Fruit fly (Drosophila melanogaster) whole organism, embryonic: ENCODE results near the gene CG14219.
A peak's percentile ranks its signal among the peaks of the same experiment; 100 is the strongest.

Source experiments
- Adf1 ChIP-seq: fragments of 200-800 bp; sonication (Bioruptor generic); IDR thresholded peaks from 2 replicates; pipeline ENCODE4 v1.3.6; 2022; ENCODE audit warnings: missing biosample characterization, missing genetic modification characterization
- Atf6 ChIP-seq: fragments of 200-800 bp; sonication (Bioruptor generic); IDR thresholded peaks from 2 replicates; pipeline ENCODE4 v1.3.6; 2022; ENCODE audit warnings: missing biosample characterization, missing genetic modification characterization
- CG11247 ChIP-seq: fragments of 200-800 bp; sonication (Bioruptor generic); IDR thresholded peaks from 2 replicates; pipeline ENCODE4 v1.3.6; 2022; ENCODE audit warnings: missing biosample characterization, missing genetic modification characterization
- CG11696 ChIP-seq: fragments of 200-800 bp; sonication (Bioruptor generic); IDR thresholded peaks from 2 replicates; pipeline ENCODE4 v1.3.6; 2022; ENCODE audit warnings: missing biosample characterization, missing genetic modification characterization
- CG15269 ChIP-seq: fragments of 200-800 bp; sonication (Bioruptor generic); optimal IDR thresholded peaks from 2 replicates; lab custom pipeline; 2018; ENCODE audit warnings: missing biosample characterization, mild to moderate bottlenecking, missing genetic modification characterization, moderate library complexity
- CG1603 ChIP-seq: fragments of 200-800 bp; sonication (Bioruptor generic); optimal IDR thresholded peaks from 2 replicates; lab custom pipeline; 2019; ENCODE audit warnings: missing biosample characterization, mild to moderate bottlenecking, missing genetic modification characterization, moderate library complexity
- CG17186 ChIP-seq: fragments of 200-800 bp; sonication (Bioruptor generic); optimal IDR thresholded peaks from 3 replicates; lab custom pipeline; 2017; ENCODE audit warnings: missing biosample characterization, missing genetic modification reagents, missing genetic modification characterization
- CG17328 ChIP-seq: fragments of 200-800 bp; sonication (Bioruptor generic); IDR thresholded peaks from 2 replicates; pipeline ENCODE4 v1.3.6; 2022; ENCODE audit warnings: missing biosample characterization, missing genetic modification characterization
- CG18476 ChIP-seq: fragments of 200-800 bp; sonication (Bioruptor generic); optimal IDR thresholded peaks from 2 replicates; lab custom pipeline; 2016; ENCODE audit warnings: missing biosample characterization, mild to moderate bottlenecking, missing genetic modification characterization
- CG31388 ChIP-seq: fragments of 200-800 bp; sonication (Bioruptor generic); optimal IDR thresholded peaks from 2 replicates; lab custom pipeline; 2016; ENCODE audit warnings: missing biosample characterization, missing genetic modification characterization
- CG3163 ChIP-seq: fragments of 200-800 bp; sonication (Bioruptor generic); optimal IDR thresholded peaks from 3 replicates; lab custom pipeline; 2016; ENCODE audit warnings: missing biosample characterization, missing genetic modification characterization
- CG34422 ChIP-seq: fragments of 200-800 bp; sonication (Bioruptor generic); IDR thresholded peaks from 3 replicates; pipeline ENCODE4 v1.3.6; 2022; ENCODE audit warnings: missing biosample characterization, missing genetic modification characterization
- CG3726 ChIP-seq: fragments of 200-800 bp; sonication (Bioruptor generic); IDR thresholded peaks from 3 replicates; pipeline ENCODE4, ENCODE4 v1.3.6; 2022; ENCODE audit warnings: missing biosample characterization, missing genetic modification characterization
- CG3995 ChIP-seq: fragments of 200-800 bp; sonication (Bioruptor generic); optimal IDR thresholded peaks from 3 replicates; lab custom pipeline; 2016; ENCODE audit warnings: missing biosample characterization, missing genetic modification characterization
- CG42726 ChIP-seq: fragments of 200-800 bp; sonication (Bioruptor generic); IDR thresholded peaks from 2 replicates; pipeline ENCODE4 v1.3.6; 2022; ENCODE audit warnings: missing biosample characterization, missing genetic modification characterization; ENCODE audit not compliant: partially characterized antibody
- CG5953 ChIP-seq: fragments of 200-800 bp; sonication (Bioruptor generic); IDR thresholded peaks from 2 replicates; pipeline ENCODE4 v1.3.6; 2022; ENCODE audit warnings: missing biosample characterization, missing genetic modification characterization
- CG8281 ChIP-seq: fragments of 200-800 bp; sonication (Bioruptor generic); optimal IDR thresholded peaks from 2 replicates; lab custom pipeline; 2018; ENCODE audit warnings: missing biosample characterization, mild to moderate bottlenecking, missing genetic modification characterization, moderate library complexity
- CG8944 ChIP-seq: fragments of 200-800 bp; sonication (Bioruptor generic); optimal IDR thresholded peaks from 3 replicates; lab custom pipeline; 2016; ENCODE audit warnings: missing biosample characterization, missing genetic modification characterization
- CG9727 ChIP-seq: fragments of 200-800 bp; sonication (Bioruptor generic); optimal IDR thresholded peaks from 3 replicates; lab custom pipeline; 2017; ENCODE audit warnings: missing biosample characterization, mild to moderate bottlenecking, missing genetic modification characterization
- CG9817 ChIP-seq: fragments of 200-800 bp; sonication (Bioruptor generic); optimal IDR thresholded peaks from 2 replicates; lab custom pipeline; 2018; ENCODE audit warnings: missing biosample characterization, mild to moderate bottlenecking, missing genetic modification characterization, moderate library complexity
- Dek ChIP-seq: fragments of 200-800 bp; sonication (Bioruptor generic); optimal IDR thresholded peaks from 3 replicates; lab custom pipeline; 2019; ENCODE audit warnings: missing biosample characterization, mild to moderate bottlenecking, missing genetic modification characterization, moderate library complexity
- Doc3 ChIP-seq: fragments of 200-800 bp; sonication (Bioruptor generic); IDR thresholded peaks from 3 replicates; pipeline ENCODE4 v1.3.6; 2022; ENCODE audit warnings: missing biosample characterization, missing genetic modification characterization; ENCODE audit not compliant: partially characterized antibody
- Ets97D ChIP-seq: fragments of 200-800 bp; sonication (Bioruptor generic); optimal IDR thresholded peaks from 3 replicates; lab custom pipeline; 2016; ENCODE audit warnings: missing biosample characterization, missing genetic modification characterization
- Hmr ChIP-seq: fragments of 200-800 bp; sonication (Bioruptor generic); optimal IDR thresholded peaks from 3 replicates; lab custom pipeline; 2017; ENCODE audit warnings: mild to moderate bottlenecking, missing biosample characterization, missing genetic modification reagents, missing genetic modification characterization
- Hr39 ChIP-seq: fragments of >200 bp; optimal IDR thresholded peaks from 2 replicates; lab custom pipeline; 2017
- Hr51 ChIP-seq, 2 experiments: fragments of 200-800 bp; sonication (Bioruptor generic); optimal IDR thresholded peaks; 2 replicates in 1 of 2; 3 replicates in 1 of 2; lab custom pipeline; 2016 to 2018; ENCODE audit warnings: missing biosample characterization in 2 of 2, missing genetic modification characterization in 2 of 2, mild to moderate bottlenecking in 1 of 2, moderate library complexity in 1 of 2
- Lim3 ChIP-seq: fragments of 200-800 bp; sonication (Bioruptor generic); IDR thresholded peaks from 2 replicates; pipeline ENCODE4 v1.3.6; 2022; ENCODE audit warnings: missing biosample characterization, missing genetic modification characterization
- Meics ChIP-seq: fragments of 200-800 bp; sonication (Bioruptor generic); optimal IDR thresholded peaks from 2 replicates; lab custom pipeline; 2017; ENCODE audit warnings: missing biosample characterization, mild to moderate bottlenecking, missing genetic modification characterization
- Mrtf ChIP-seq: fragments of 200-800 bp; sonication (Bioruptor generic); IDR thresholded peaks from 3 replicates; pipeline ENCODE4 v1.3.6; 2022; ENCODE audit warnings: missing biosample characterization, missing genetic modification characterization
- Myb ChIP-seq: fragments of 200-800 bp; sonication (Bioruptor generic); optimal IDR thresholded peaks from 2 replicates; lab custom pipeline; 2016; ENCODE audit warnings: missing biosample characterization, missing genetic modification characterization
- Ptx1 ChIP-seq: fragments of 200-800 bp; sonication (Bioruptor generic); IDR thresholded peaks from 2 replicates; pipeline ENCODE4 v1.3.6; 2022; ENCODE audit warnings: missing biosample characterization, missing genetic modification characterization
- Side ChIP-seq: fragments of 200-800 bp; sonication (Bioruptor generic); optimal IDR thresholded peaks from 2 replicates; lab custom pipeline; 2016; ENCODE audit warnings: missing biosample characterization, missing genetic modification characterization
- Stat92E ChIP-seq, 3 experiments: fragments of >200 bp in 2 of 3; fragments of 200-800 bp in 1 of 3; sonication (Bioruptor generic) in 1 of 3; optimal IDR thresholded peaks; 2 replicates each; lab custom pipeline; 2017 to 2019; ENCODE audit warnings: missing biosample characterization in 3 of 3, missing genetic modification characterization in 3 of 3, mild to moderate bottlenecking in 1 of 3, moderate library complexity in 1 of 3
- Taf1 ChIP-seq: fragments of 200-800 bp; sonication (Bioruptor generic); IDR thresholded peaks from 2 replicates; pipeline ENCODE4 v1.3.6; 2022; ENCODE audit warnings: missing biosample characterization, missing genetic modification characterization
- Vsx1 ChIP-seq: fragments of 200-800 bp; sonication (Bioruptor generic); optimal IDR thresholded peaks from 2 replicates; lab custom pipeline; 2017; ENCODE audit warnings: missing biosample characterization, mild to moderate bottlenecking, missing genetic modification characterization, missing genetic modification reagents
- bcd ChIP-seq: fragments of 200-800 bp; sonication (Bioruptor generic); optimal IDR thresholded peaks from 2 replicates; lab custom pipeline; 2017; ENCODE audit warnings: missing biosample characterization, mild to moderate bottlenecking, missing genetic modification characterization
- ewg ChIP-seq: fragments of 200-800 bp; sonication (Bioruptor generic); optimal IDR thresholded peaks from 3 replicates; lab custom pipeline; 2017; ENCODE audit warnings: mild to moderate bottlenecking, missing biosample characterization, missing genetic modification reagents, missing genetic modification characterization
- fu2 ChIP-seq: fragments of 200-800 bp; sonication (Bioruptor generic); optimal IDR thresholded peaks from 2 replicates; lab custom pipeline; 2016; ENCODE audit warnings: missing biosample characterization, missing genetic modification characterization
- grau ChIP-seq: fragments of 200-800 bp; optimal IDR thresholded peaks from 3 replicates; lab custom pipeline; 2019; ENCODE audit warnings: missing biosample characterization, mild to moderate bottlenecking, missing genetic modification characterization, moderate library complexity
- grn ChIP-seq: fragments of 200-800 bp; sonication (Bioruptor generic); optimal IDR thresholded peaks from 3 replicates; lab custom pipeline; 2017; ENCODE audit warnings: missing biosample characterization, missing genetic modification characterization
- insv ChIP-seq, 2 experiments: fragments of 200-800 bp; sonication (Bioruptor generic); optimal IDR thresholded peaks; 3 replicates each; lab custom pipeline; 2016 to 2018; ENCODE audit warnings: missing biosample characterization in 2 of 2, missing genetic modification characterization in 2 of 2
- nerfin-1 ChIP-seq: fragments of 200-800 bp; sonication (Bioruptor generic); optimal IDR thresholded peaks from 3 replicates; lab custom pipeline; 2019; ENCODE audit warnings: missing biosample characterization, mild to moderate bottlenecking, missing genetic modification characterization, moderate library complexity
- onecut ChIP-seq: fragments of 200-800 bp; sonication (Bioruptor generic); IDR thresholded peaks from 2 replicates; pipeline ENCODE4 v1.3.6; 2022; ENCODE audit warnings: missing biosample characterization, missing genetic modification characterization
- otp ChIP-seq: fragments of 200-800 bp; sonication (Bioruptor generic); IDR thresholded peaks from 3 replicates; pipeline ENCODE4, ENCODE4 v1.3.6; 2022; ENCODE audit warnings: missing biosample characterization, missing genetic modification characterization
- psq ChIP-seq: fragments of 200-800 bp; sonication (Bioruptor generic); optimal IDR thresholded peaks from 2 replicates; lab custom pipeline; 2017; ENCODE audit warnings: missing biosample characterization, missing genetic modification characterization
- sisA ChIP-seq: fragments of 200-800 bp; sonication (Bioruptor generic); IDR thresholded peaks from 2 replicates; pipeline ENCODE4 v1.3.6; 2022; ENCODE audit warnings: missing biosample characterization, missing genetic modification characterization
- sna ChIP-seq: fragments of 200-800 bp; sonication (Bioruptor generic); IDR thresholded peaks from 2 replicates; pipeline ENCODE4 v1.3.6; 2022; ENCODE audit warnings: missing biosample characterization, missing genetic modification characterization; ENCODE audit not compliant: partially characterized antibody
- tio ChIP-seq: fragments of 200-800 bp; sonication (Bioruptor generic); optimal IDR thresholded peaks from 2 replicates; lab custom pipeline; 2017; ENCODE audit warnings: missing biosample characterization, missing genetic modification characterization, inconsistent platforms
- tna ChIP-seq: fragments of 200-800 bp; sonication (Bioruptor generic); IDR thresholded peaks from 2 replicates; pipeline ENCODE4 v1.3.6; 2022; ENCODE audit warnings: missing biosample characterization, missing genetic modification characterization; ENCODE audit not compliant: partially characterized antibody
- zfh2 ChIP-seq: fragments of 200-800 bp; sonication (Bioruptor generic); optimal IDR thresholded peaks from 2 replicates; lab custom pipeline; 2016; ENCODE audit warnings: missing biosample characterization, missing genetic modification characterization

The CG14219 gene

DNA sequence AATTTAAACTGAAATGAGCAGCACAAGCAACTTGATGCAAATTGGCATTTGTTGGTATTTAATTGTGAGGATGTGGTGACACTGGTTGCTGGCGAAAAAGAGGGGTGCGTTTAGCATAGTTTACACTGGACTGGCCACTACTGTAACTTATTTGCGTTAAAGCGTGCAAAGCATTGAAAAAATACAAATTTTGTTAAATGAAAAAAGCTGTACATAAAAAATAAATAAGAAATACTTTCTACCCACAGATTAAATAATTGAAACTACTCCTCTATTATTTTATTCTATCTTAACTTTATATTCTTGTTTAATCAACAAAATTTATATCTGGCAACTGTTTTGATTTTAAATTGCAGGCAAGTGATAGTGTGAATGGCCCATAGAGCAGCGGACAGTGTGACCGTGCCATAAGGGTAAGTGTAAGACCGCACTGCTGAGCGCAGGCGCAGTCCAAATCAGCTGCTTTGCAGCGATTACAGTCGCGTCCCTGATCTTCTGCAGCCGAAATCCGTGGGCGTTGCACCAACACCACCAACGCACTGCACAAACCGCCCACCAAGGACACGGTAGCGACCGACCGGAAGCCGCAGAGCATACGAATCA is 24.2 kb downstream of the CG14219 start, which contains the start of the genes Grip84 and car (continued):
- TF ChIP-seq Hr51 (GFP tag; optimal IDR thresholded peaks at IDR 0.05; lab: Kevin White, UChicago) (peak in 1 of 2 experiments; percentile 25), Taf1 (GFP tag; lab: Robert Waterston, UW) (peak; percentile 44; the same call in 1 of the 2 replicates), CG31388 (GFP tag; lab: Kevin White, UChicago) (no peak), Myb (GFP tag; lab: Kevin White, UChicago) (peak; percentile 25), otp (GFP tag; lab: Robert Waterston, UW) (no peak), psq (GFP tag; lab: Kevin White, UChicago) (no peak), Hmr (no peak), CG1603 (tag; lab: Kevin White, UChicago) (no peak), tna (GFP tag; lab: Robert Waterston, UW) (no peak), onecut (GFP tag; lab: Robert Waterston, UW) (no peak), Side (GFP tag; lab: Kevin White, UChicago) (peak; percentile 20), CG11247 (GFP tag; lab: Robert Waterston, UW) (0 out of 2 replicates have a peak, but pooled peaks have one; percentile 29), ewg (peak; percentile 99), sisA (GFP tag; lab: Robert Waterston, UW) (peak; percentile 67; the same call in 1 of the 2 replicates), CG9727 (GFP tag; lab: Kevin White, UChicago) (peak; percentile 70), Vsx1 (GFP tag; lab: Kevin White, UChicago) (no peak), CG3163 (no peak), Hr39 (lab: Kevin White, UChicago) (no peak), nerfin-1 (peak; percentile 57), CG3726 (GFP tag; lab: Robert Waterston, UW) (no peak), CG3995 (GFP tag; lab: Kevin White, UChicago) (peak; percentile 45), Dek (tag; lab: Kevin White, UChicago) (no peak), grn (no peak), grau (tag; lab: Kevin White, UChicago) (peak; percentile 81), CG17328 (GFP tag; lab: Robert Waterston, UW) (peak; percentile 52; the same call in 1 of the 2 replicates), CG8944 (peak; percentile 29), CG18476 (GFP tag; lab: Kevin White, UChicago) (peak; percentile 55), CG42726 (GFP tag; lab: Robert Waterston, UW) (no peak), CG34422 (peak; percentile 43; the same call in 1 of the 3 replicates), fu2 (GFP tag; lab: Kevin White, UChicago) (no peak), CG15269 (tag; lab: Kevin White, UChicago) (no peak), insv (GFP tag; optimal IDR thresholded peaks at IDR 0.05; lab: Kevin White, UChicago) (peak in 1 of 2 experiments; percentile 36), Stat92E (GFP tag; optimal IDR thresholded peaks at IDR 0.05; lab: Kevin White, UChicago) (no peak), CG11696 (no peak), Ptx1 (GFP tag; lab: Robert Waterston, UW) (peak; percentile 82), zfh2 (peak; percentile 57), Meics (GFP tag; lab: Kevin White, UChicago) (peak; percentile 68), Doc3 (GFP tag; lab: Robert Waterston, UW) (no peak), Lim3 (GFP tag; lab: Robert Waterston, UW) (no peak), bcd (GFP tag; lab: Kevin White, UChicago) (peak; percentile 71), sna (GFP tag; lab: Robert Waterston, UW) (no peak), Mrtf (GFP tag; lab: Robert Waterston, UW) (0 out of 3 replicates have a peak, but pooled peaks have one; percentile 48), Adf1 (peak; percentile 20; the same call in 1 of the 2 replicates), Ets97D (peak; percentile 49), CG17186 (peak; percentile 55), CG9817 (tag; lab: Kevin White, UChicago) (peak; percentile 84), CG8281 (tag; lab: Kevin White, UChicago) (no peak), CG5953 (GFP tag; lab: Robert Waterston, UW) (no peak), Atf6 (GFP tag; lab: Robert Waterston, UW) (peak; percentile 32; the same call in 1 of the 2 replicates), tio (GFP tag; lab: Kevin White, UChicago) (no peak)
